Worm (Caenorhabditis elegans) whole organism, late embryonic: ENCODE measurements around the gene math-26.

ENCODE experiments used
- C38D4.7 ChIP-seq: fragments of 200-800 bp; sonication (Bioruptor generic); optimal IDR thresholded peaks from 2 replicates; lab custom pipeline; 2018; ENCODE audit warnings: mild to moderate bottlenecking, missing genetic modification characterization, moderate library complexity, missing compliant biosample characterization
- F13H6.1 ChIP-seq: sonication (generic microtip); optimal IDR thresholded peaks from 2 replicates; lab custom pipeline; 2016; ENCODE audit warnings: missing genetic modification characterization, missing compliant biosample characterization
- Y22D7AL.16 ChIP-seq: sonication (generic microtip); optimal IDR thresholded peaks from 2 replicates; lab custom pipeline; 2016; ENCODE audit warnings: missing genetic modification characterization, missing compliant biosample characterization
- ahr-1 ChIP-seq: sonication (generic microtip); optimal IDR thresholded peaks from 2 replicates; lab custom pipeline; 2016; ENCODE audit warnings: missing genetic modification characterization, missing compliant biosample characterization
- ceh-14 ChIP-seq: sonication (generic microtip); optimal IDR thresholded peaks from 2 replicates; lab custom pipeline; 2016; ENCODE audit warnings: missing genotype, missing genetic modification characterization, missing compliant biosample characterization
- ceh-19 ChIP-seq: fragments of 200-800 bp; sonication (Bioruptor generic); optimal IDR thresholded peaks from 2 replicates; lab custom pipeline; 2018; ENCODE audit warnings: mild to moderate bottlenecking, missing genetic modification characterization, missing compliant biosample characterization
- ceh-24 ChIP-seq: sonication (generic microtip); optimal IDR thresholded peaks from 2 replicates; lab custom pipeline; 2016; ENCODE audit warnings: mild to moderate bottlenecking, missing genetic modification characterization, missing compliant biosample characterization
- ceh-48 ChIP-seq: sonication (generic microtip); optimal IDR thresholded peaks from 2 replicates; lab custom pipeline; 2016; ENCODE audit warnings: missing genetic modification characterization, inconsistent platforms, missing compliant biosample characterization
- ceh-9 ChIP-seq: sonication (generic microtip); optimal IDR thresholded peaks from 2 replicates; lab custom pipeline; 2016; ENCODE audit warnings: mild to moderate bottlenecking, missing genetic modification characterization, inconsistent platforms, missing compliant biosample characterization
- che-1 ChIP-seq: sonication (generic microtip); optimal IDR thresholded peaks from 2 replicates; lab custom pipeline; 2016; ENCODE audit warnings: mild to moderate bottlenecking, missing genetic modification characterization, missing compliant biosample characterization
- dmd-4 ChIP-seq: sonication (generic microtip); optimal IDR thresholded peaks from 2 replicates; lab custom pipeline; 2016; ENCODE audit warnings: borderline replicate concordance, missing genetic modification characterization, missing compliant biosample characterization
- dve-1 ChIP-seq: sonication (generic microtip); optimal IDR thresholded peaks from 2 replicates; lab custom pipeline; 2017; ENCODE audit warnings: antibody characterized with exemption, mild to moderate bottlenecking, missing genetic modification characterization, missing compliant biosample characterization
- elt-2 ChIP-seq: sonication (generic microtip); optimal IDR thresholded peaks from 2 replicates; lab custom pipeline; 2016; ENCODE audit warnings: missing genetic modification reagents, missing genetic modification characterization, missing compliant biosample characterization
- ets-4 ChIP-seq: sonication (generic microtip); optimal IDR thresholded peaks from 2 replicates; lab custom pipeline; 2016; ENCODE audit warnings: missing genetic modification characterization, missing compliant biosample characterization
- eyg-1 ChIP-seq: sonication (generic microtip); optimal IDR thresholded peaks from 2 replicates; lab custom pipeline; 2016; ENCODE audit warnings: missing genotype, missing genetic modification characterization, missing compliant biosample characterization
- fax-1 ChIP-seq: sonication (generic microtip); optimal IDR thresholded peaks from 2 replicates; lab custom pipeline; 2016; ENCODE audit warnings: missing genotype, missing genetic modification characterization, missing compliant biosample characterization
- fkh-10 ChIP-seq: fragments of 150-350 bp; optimal IDR thresholded peaks from 2 replicates; lab custom pipeline; 2014; ENCODE audit warnings: missing biosample characterization, missing genetic modification reagents, missing genetic modification characterization
- fkh-6 ChIP-seq: sonication (generic microtip); optimal IDR thresholded peaks from 2 replicates; lab custom pipeline; 2016; ENCODE audit warnings: missing genetic modification characterization, missing compliant biosample characterization
- hlh-13 ChIP-seq: fragments of 200-800 bp; sonication (Bioruptor generic); optimal IDR thresholded peaks from 2 replicates; lab custom pipeline; 2018; ENCODE audit warnings: mild to moderate bottlenecking, missing genetic modification characterization, missing compliant biosample characterization
- hlh-15 ChIP-seq: sonication (generic microtip); optimal IDR thresholded peaks from 2 replicates; lab custom pipeline; 2016; ENCODE audit warnings: missing genetic modification characterization, missing compliant biosample characterization
- hlh-6 ChIP-seq: sonication (generic microtip); optimal IDR thresholded peaks from 2 replicates; lab custom pipeline; 2016; ENCODE audit warnings: missing genotype, missing genetic modification characterization, missing compliant biosample characterization
- lim-6 ChIP-seq: sonication (generic microtip); optimal IDR thresholded peaks from 2 replicates; lab custom pipeline; 2016; ENCODE audit warnings: missing genetic modification characterization, missing compliant biosample characterization
- madf-2 ChIP-seq: sonication (generic microtip); optimal IDR thresholded peaks from 2 replicates; lab custom pipeline; 2017; ENCODE audit warnings: missing genetic modification characterization, missing compliant biosample characterization
- mec-3 ChIP-seq: sonication (generic microtip); optimal IDR thresholded peaks from 2 replicates; lab custom pipeline; 2016; ENCODE audit warnings: borderline replicate concordance, missing genetic modification characterization, missing compliant biosample characterization
- nfya-1 ChIP-seq: sonication (generic microtip); optimal IDR thresholded peaks from 2 replicates; lab custom pipeline; 2017; ENCODE audit warnings: missing genetic modification characterization, mild to moderate bottlenecking, missing compliant biosample characterization, antibody characterized with exemption, moderate library complexity
- nhr-11 ChIP-seq: fragments of 150-350 bp; optimal IDR thresholded peaks from 2 replicates; lab custom pipeline; 2014; ENCODE audit warnings: missing biosample characterization, missing genetic modification characterization
- nhr-232 ChIP-seq: sonication (generic microtip); optimal IDR thresholded peaks from 2 replicates; lab custom pipeline; 2016; ENCODE audit warnings: missing genetic modification characterization, missing compliant biosample characterization
- odd-2 ChIP-seq: sonication (generic microtip); optimal IDR thresholded peaks from 2 replicates; lab custom pipeline; 2017; ENCODE audit warnings: antibody characterized with exemption, mild to moderate bottlenecking, missing genetic modification characterization, missing compliant biosample characterization
- pat-9 ChIP-seq: fragments of 200-800 bp; sonication (Bioruptor generic); optimal IDR thresholded peaks from 2 replicates; lab custom pipeline; 2018; ENCODE audit warnings: mild to moderate bottlenecking, missing genetic modification characterization, moderate library complexity, missing compliant biosample characterization
- pha-2 ChIP-seq: sonication (generic microtip); optimal IDR thresholded peaks from 2 replicates; lab custom pipeline; 2017; ENCODE audit warnings: mild to moderate bottlenecking, missing genetic modification characterization, missing compliant biosample characterization
- pqm-1 ChIP-seq: sonication (generic microtip); optimal IDR thresholded peaks from 2 replicates; lab custom pipeline; 2016; ENCODE audit warnings: missing genetic modification characterization, missing compliant biosample characterization
- pros-1 ChIP-seq: fragments of 150-350 bp; optimal IDR thresholded peaks from 2 replicates; lab custom pipeline; 2014; ENCODE audit warnings: missing biosample characterization, missing genetic modification reagents, missing genetic modification characterization
- ref-2 ChIP-seq: sonication (generic microtip); optimal IDR thresholded peaks from 2 replicates; lab custom pipeline; 2016; ENCODE audit warnings: missing genetic modification characterization, missing compliant biosample characterization
- rnt-1 ChIP-seq: sonication (generic microtip); optimal IDR thresholded peaks from 2 replicates; lab custom pipeline; 2016; ENCODE audit warnings: missing genetic modification characterization, missing compliant biosample characterization
- sox-4 ChIP-seq: sonication (generic microtip); optimal IDR thresholded peaks from 2 replicates; lab custom pipeline; 2017; ENCODE audit warnings: mild to moderate bottlenecking, missing genetic modification characterization, inconsistent platforms, missing compliant biosample characterization
- syd-9 ChIP-seq: sonication (generic microtip); optimal IDR thresholded peaks from 2 replicates; lab custom pipeline; 2016; ENCODE audit warnings: mild to moderate bottlenecking, missing genetic modification characterization, moderate library complexity, missing compliant biosample characterization
- tbx-7 ChIP-seq: sonication (generic microtip); optimal IDR thresholded peaks from 2 replicates; lab custom pipeline; 2016; ENCODE audit warnings: missing genotype, missing genetic modification characterization, missing compliant biosample characterization
- ttx-3 ChIP-seq: sonication (generic microtip); optimal IDR thresholded peaks from 2 replicates; lab custom pipeline; 2016; ENCODE audit warnings: missing genetic modification reagents, missing genetic modification characterization, missing compliant biosample characterization
- unc-3 ChIP-seq, 2 experiments: fragments of 200-800 bp in 1 of 2; sonication (Bioruptor generic) in 1 of 2; sonication (generic microtip) in 1 of 2; conservative IDR thresholded peaks in 1 of 2; optimal IDR thresholded peaks in 1 of 2; 2 replicates each; pipeline versions ENCODE4 v1.3.6 to Lab custom; 2016 to 2022; ENCODE audit warnings: missing compliant biosample characterization in 2 of 2, missing genetic modification characterization in 2 of 2, missing genetic modification reagents in 1 of 2
- unc-86 ChIP-seq: sonication (generic microtip); optimal IDR thresholded peaks from 2 replicates; lab custom pipeline; 2016; ENCODE audit warnings: missing genetic modification characterization, missing compliant biosample characterization
- zip-5 ChIP-seq: sonication (generic microtip); optimal IDR thresholded peaks from 2 replicates; lab custom pipeline; 2016; ENCODE audit warnings: missing genetic modification characterization, missing compliant biosample characterization

The math-26 gene

DNA sequence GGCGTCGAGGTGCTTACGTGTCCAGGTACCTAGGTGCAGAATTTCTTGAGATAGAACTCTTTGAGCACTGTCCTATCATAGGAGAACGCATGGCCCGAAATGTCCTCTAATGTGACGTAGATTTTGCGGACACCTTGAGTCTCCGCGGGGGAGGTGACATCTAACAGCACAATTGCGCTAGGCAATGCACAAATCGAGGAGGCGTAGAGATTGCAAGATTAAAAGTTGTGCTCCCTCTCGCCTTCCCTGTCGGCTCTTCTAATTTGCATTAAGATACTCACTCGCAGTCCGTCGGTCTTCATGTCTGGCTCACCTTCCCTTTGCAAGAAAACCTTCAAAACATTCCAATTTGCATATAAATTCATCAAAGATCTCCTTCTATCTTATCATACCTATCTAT, 11.8 kb upstream of the math-26 start, which contains the start of gene F36H5.18:
F36H5.18 (plus strand) TSS at position 301 of the 400 bp plus-strand sequence.
- no peak for TF ChIP-seq ets-4 (tag; lab: Kevin White, UChicago)
- no peak for TF ChIP-seq mec-3 (tag; lab: Kevin White, UChicago)
- no peak for TF ChIP-seq pros-1 (tag; lab: Kevin White, UChicago)
- no peak for TF ChIP-seq nfya-1 (tag; lab: Kevin White, UChicago)
- TF ChIP-seq ttx-3 (tag; lab: Kevin White, UChicago): no peak
- no peak for TF ChIP-seq elt-2 (tag; lab: Kevin White, UChicago)
- TF ChIP-seq ceh-14 (tag; lab: Kevin White, UChicago): no peak
- TF ChIP-seq ceh-9: no peak
- TF ChIP-seq unc-86: no peak
- no peak for TF ChIP-seq nhr-11 (tag; lab: Kevin White, UChicago)
- TF ChIP-seq zip-5 (tag; lab: Kevin White, UChicago): no peak
- no peak for TF ChIP-seq odd-2
- TF ChIP-seq fkh-10 (GFP tag; lab: Kevin White, UChicago): no peak
- no peak for TF ChIP-seq ahr-1 (tag; lab: Kevin White, UChicago)
- TF ChIP-seq syd-9 (tag; lab: Kevin White, UChicago): no peak
- TF ChIP-seq sox-4 (tag; lab: Kevin White, UChicago): no peak
- no peak for TF ChIP-seq hlh-13
- no peak for TF ChIP-seq lim-6 (tag; lab: Kevin White, UChicago)

DNA sequence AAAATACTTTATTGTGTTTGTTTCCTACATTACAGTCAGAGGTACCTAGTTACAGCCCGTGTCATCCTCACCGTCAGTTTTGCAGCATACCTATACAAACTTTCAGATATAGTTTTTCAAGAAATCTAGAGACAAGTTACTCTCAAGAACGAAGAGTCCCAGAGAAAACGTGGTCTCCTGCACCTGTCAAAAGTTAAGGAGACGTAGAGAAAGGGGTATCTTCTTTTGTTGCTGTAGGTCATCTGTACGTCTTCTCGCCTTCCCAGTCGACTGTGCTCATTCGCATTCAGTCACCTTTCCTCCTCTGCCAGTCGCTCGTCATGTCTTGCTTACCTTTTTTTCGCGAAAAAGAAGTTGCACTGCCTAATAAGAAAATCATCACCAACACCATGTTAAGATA, 9.9 kb upstream of the math-26 start, which contains the start of gene F36H5.4:
F36H5.4 (plus strand) TSS at position 301 of the 400 bp plus-strand sequence.
- no peak for TF ChIP-seq nfya-1 (tag; lab: Kevin White, UChicago)

DNA sequence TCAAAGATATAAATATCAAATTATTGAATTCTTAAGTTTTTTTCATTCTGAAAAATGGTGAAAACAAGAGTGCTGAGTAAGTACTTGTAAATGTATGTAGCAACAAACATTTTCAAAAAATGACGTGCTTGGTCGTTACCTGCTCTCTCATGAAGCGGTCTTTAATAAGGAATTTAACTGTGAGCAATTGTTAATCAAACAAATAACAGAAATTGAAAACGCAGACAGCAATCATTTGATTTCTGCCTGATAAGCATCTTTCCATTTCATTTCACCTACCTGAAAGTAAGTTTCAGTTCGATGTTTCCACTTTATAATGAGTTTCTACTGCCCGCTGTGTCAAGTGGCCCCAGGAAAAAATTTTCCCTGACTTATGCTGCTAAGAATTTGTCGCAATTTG, 8.4 kb upstream of the math-26 start, which contains the start of gene math-28:
math-28 (plus strand) TSS at position 301 of the 400 bp plus-strand sequence.
- no peak for TF ChIP-seq ref-2 (tag; lab: Kevin White, UChicago)
- no peak for TF ChIP-seq sox-4 (tag; lab: Kevin White, UChicago)
- TF ChIP-seq ttx-3 (tag; lab: Kevin White, UChicago): no peak
- TF ChIP-seq eyg-1 (tag; lab: Kevin White, UChicago): no peak
- TF ChIP-seq ceh-14 (tag; lab: Kevin White, UChicago): no peak
- no peak for TF ChIP-seq pqm-1
- TF ChIP-seq rnt-1 (tag; lab: Kevin White, UChicago): no peak
- TF ChIP-seq pat-9: no peak
- no peak for TF ChIP-seq hlh-6
- TF ChIP-seq C38D4.7 (GFP tag; lab: Kevin White, UChicago): no peak
- no peak for TF ChIP-seq dve-1
- TF ChIP-seq hlh-13: no peak
- no peak for TF ChIP-seq fkh-6 (tag; lab: Kevin White, UChicago)

DNA sequence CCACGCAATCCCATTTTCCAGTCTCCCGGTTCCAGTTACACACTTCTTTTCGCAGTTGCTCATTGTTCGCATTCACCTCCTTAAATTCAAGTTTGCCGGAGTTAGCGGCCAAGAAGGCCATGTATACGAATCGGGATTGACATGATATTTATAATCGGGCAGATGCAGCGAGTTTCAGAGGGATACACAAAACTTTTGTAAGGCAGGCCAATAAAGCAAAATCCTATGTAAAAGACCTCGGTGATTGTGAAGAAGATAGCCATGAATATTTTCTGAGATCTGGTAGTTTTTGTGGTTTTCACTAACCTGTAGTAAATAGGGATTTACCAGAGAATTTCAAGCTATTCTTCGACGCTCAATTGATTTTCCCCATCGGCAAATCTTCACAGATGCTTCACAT, 4.7 kb upstream of the math-26 start:
- TF ChIP-seq odd-2: no peak
- TF ChIP-seq ceh-19 (GFP tag; lab: Kevin White, UChicago): no peak
- no peak for TF ChIP-seq nhr-232 (tag; lab: Kevin White, UChicago)
- no peak for TF ChIP-seq dmd-4 (tag; lab: Kevin White, UChicago)
- TF ChIP-seq Y22D7AL.16: no peak

DNA sequence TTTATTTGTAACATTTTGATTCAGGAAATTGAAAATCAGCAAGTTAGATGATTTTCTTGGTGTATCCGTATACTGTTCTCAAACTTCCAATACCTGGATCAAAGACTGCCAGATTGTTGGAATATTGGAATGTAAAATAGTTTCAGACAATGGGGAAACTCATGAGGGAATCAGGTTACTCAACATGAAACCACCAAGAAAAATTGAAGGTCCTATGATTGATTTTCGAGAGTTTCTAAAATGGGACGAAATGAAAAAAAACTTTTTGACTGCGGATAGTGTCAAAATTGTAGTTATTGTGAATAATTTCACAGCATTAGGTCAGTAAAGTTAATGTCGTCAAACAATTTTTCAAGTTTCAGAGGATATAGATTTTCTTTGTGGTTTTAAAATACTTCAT, 338 bp downstream of the math-26 start, which contains the start of gene math-3:
math-3 (plus strand) TSS at position 301 of the 400 bp plus-strand sequence.
- TF ChIP-seq che-1 (tag; lab: Kevin White, UChicago) (no peak), F13H6.1 (tag; lab: Kevin White, UChicago) (no peak), fax-1 (tag; lab: Kevin White, UChicago) (no peak), ref-2 (tag; lab: Kevin White, UChicago) (no peak), zip-5 (tag; lab: Kevin White, UChicago) (no peak), hlh-15 (tag; lab: Kevin White, UChicago) (no peak), nhr-11 (tag; lab: Kevin White, UChicago) (no peak), Y22D7AL.16 (no peak), ceh-24 (tag; lab: Kevin White, UChicago) (no peak), odd-2 (no peak), tbx-7 (tag; lab: Kevin White, UChicago) (no peak), pha-2 (tag; lab: Kevin White, UChicago) (no peak), unc-3 (GFP tag; conservative IDR thresholded peaks at IDR 0.05; lab: Robert Waterston, UW) (no peak), unc-3 (tag; optimal IDR thresholded peaks at IDR 0.05; lab: Kevin White, UChicago) (no peak), pros-1 (tag; lab: Kevin White, UChicago) (no peak), rnt-1 (tag; lab: Kevin White, UChicago) (no peak), ceh-48 (tag; lab: Kevin White, UChicago) (no peak), madf-2 (tag; lab: Kevin White, UChicago) (no peak)
